Fruit fly (Drosophila melanogaster) whole organism, pupa: ENCODE results near the gene Desi.

ENCODE experiments used
- CG10348 ChIP-seq: fragments of 200-800 bp; sonication (Bioruptor generic); IDR thresholded peaks from 2 replicates; pipeline ENCODE4 v1.3.6; 2022; ENCODE audit warnings: missing biosample characterization, missing genetic modification characterization
- CG12605 ChIP-seq: fragments of 200-800 bp; sonication (Bioruptor generic); IDR thresholded peaks from 2 replicates; pipeline ENCODE4 v1.3.6; 2022; ENCODE audit warnings: missing biosample characterization, missing genetic modification characterization
- CG14655 ChIP-seq: fragments of 200-800 bp; sonication (Bioruptor generic); optimal IDR thresholded peaks from 3 replicates; lab custom pipeline; 2017; ENCODE audit warnings: mild to moderate bottlenecking, missing biosample characterization, missing genetic modification reagents, missing genetic modification characterization
- CG32121 ChIP-seq: fragments of 200-800 bp; sonication (Bioruptor generic); IDR thresholded peaks from 2 replicates; pipeline ENCODE4 v1.3.6; 2022; ENCODE audit warnings: missing biosample characterization, missing genetic modification characterization
- CG8159 ChIP-seq: fragments of 200-800 bp; sonication (Bioruptor generic); optimal IDR thresholded peaks from 3 replicates; lab custom pipeline; 2018; ENCODE audit warnings: missing biosample characterization, mild to moderate bottlenecking, missing genetic modification characterization, moderate library complexity
- CG8301 ChIP-seq: fragments of 200-800 bp; sonication (Bioruptor generic); optimal IDR thresholded peaks from 2 replicates; lab custom pipeline; 2018; ENCODE audit warnings: missing biosample characterization, mild to moderate bottlenecking, missing genetic modification characterization
- CG9948 ChIP-seq: fragments of 200-800 bp; sonication (Bioruptor generic); optimal IDR thresholded peaks from 2 replicates; lab custom pipeline; 2018; ENCODE audit warnings: missing biosample characterization, mild to moderate bottlenecking, missing genetic modification characterization, moderate library complexity
- D1 ChIP-seq: fragments of 200-800 bp; sonication (Bioruptor generic); optimal IDR thresholded peaks from 2 replicates; lab custom pipeline; 2018; ENCODE audit warnings: missing biosample characterization, mild to moderate bottlenecking, missing genetic modification characterization, moderate library complexity
- EcR ChIP-seq: fragments of 200-800 bp; sonication (Bioruptor generic); optimal IDR thresholded peaks from 3 replicates; lab custom pipeline; 2019; ENCODE audit warnings: missing biosample characterization, missing genetic modification characterization, mild to moderate bottlenecking, moderate library complexity, missing genetic modification reagents
- Ets98B ChIP-seq: fragments of 200-800 bp; sonication (Bioruptor generic); IDR thresholded peaks from 2 replicates; pipeline ENCODE4 v1.3.6; 2022; ENCODE audit warnings: missing biosample characterization, missing genetic modification characterization
- Pif1A ChIP-seq: fragments of 200-800 bp; sonication (Bioruptor generic); optimal IDR thresholded peaks from 3 replicates; lab custom pipeline; 2016; ENCODE audit warnings: missing biosample characterization, missing genetic modification characterization
- Pif1B ChIP-seq: fragments of 200-800 bp; sonication (Bioruptor generic); optimal IDR thresholded peaks from 3 replicates; lab custom pipeline; 2016; ENCODE audit warnings: missing biosample characterization, missing genetic modification characterization
- Snoo ChIP-seq: fragments of 200-800 bp; sonication (Bioruptor generic); optimal IDR thresholded peaks from 3 replicates; lab custom pipeline; 2017; ENCODE audit warnings: missing biosample characterization, mild to moderate bottlenecking, missing genetic modification characterization, inconsistent platforms
- rn ChIP-seq: fragments of 200-800 bp; sonication (Bioruptor generic); IDR thresholded peaks from 2 replicates; pipeline ENCODE4 v1.3.6; 2022; ENCODE audit warnings: missing biosample characterization, missing genetic modification characterization

DNA sequence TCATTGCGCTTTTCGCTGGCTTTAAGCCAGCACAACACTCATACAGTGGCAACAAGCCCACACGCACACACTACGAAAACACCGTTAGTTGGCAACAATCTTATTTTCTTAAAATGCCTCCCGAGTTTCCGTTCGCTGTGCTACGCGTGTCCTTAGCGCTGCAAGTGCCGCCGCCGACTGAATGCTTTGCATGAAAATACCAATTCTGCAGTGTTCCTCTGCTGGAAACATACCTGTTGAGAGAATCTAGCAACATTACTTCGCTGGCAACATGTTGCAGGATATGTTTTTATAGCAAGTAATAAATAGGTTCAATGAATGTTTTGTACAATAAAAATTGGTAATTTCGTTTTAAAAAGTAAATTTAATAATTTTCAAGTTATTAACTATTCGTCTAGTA lies 28.3 kb upstream of the Desi start, which contains the start of gene TkR86C:
- TF ChIP-seq Pif1B (no peak), Ets98B (GFP tag; lab: Robert Waterston, UW) (no peak), Pif1A (GFP tag; lab: Kevin White, UChicago) (no peak), CG8159 (tag; lab: Kevin White, UChicago) (no peak), CG12605 (no peak), D1 (no peak), EcR (GFP tag; lab: Kevin White, UChicago) (no peak), CG8301 (tag; lab: Kevin White, UChicago) (no peak), Snoo (tag; lab: Kevin White, UChicago) (no peak), CG32121 (GFP tag; lab: Robert Waterston, UW) (no peak), CG10348 (no peak), rn (GFP tag; lab: Robert Waterston, UW) (no peak), CG14655 (GFP tag; lab: Kevin White, UChicago) (no peak), CG9948 (tag; lab: Kevin White, UChicago) (no peak)
